Fruit fly (Drosophila melanogaster): ENCODE data around the gene CG4045.

dm6 chrX:2103859-2104258, 28.2 kb upstream of the CG4045 start:
- TF ChIP-seq Dll (optimal IDR thresholded peaks at IDR 0.05) = no peak
- no peak for TF ChIP-seq EcR (GFP tag; optimal IDR thresholded peaks at IDR 0.05)
- TF ChIP-seq psq (optimal IDR thresholded peaks at IDR 0.05) = no peak
- TF ChIP-seq CG8478 (optimal IDR thresholded peaks at IDR 0.05) = no peak

Measured in whole organism.